Fruit fly (Drosophila melanogaster) whole organism, embryonic: ENCODE measurements around the gene Ada1-2.
A peak's percentile ranks its signal among the peaks of the same experiment; 100 is the strongest.

ENCODE experiments used
- Atf-2 ChIP-seq: fragments of 200-800 bp; sonication (Bioruptor generic); optimal IDR thresholded peaks from 2 replicates; lab custom pipeline; 2016; ENCODE audit warnings: missing biosample characterization, missing genetic modification characterization
- B-H1 ChIP-seq: fragments of 200-800 bp; sonication (Bioruptor generic); IDR thresholded peaks from 3 replicates; pipeline ENCODE4 v1.3.6; 2022; ENCODE audit warnings: missing biosample characterization, missing genetic modification characterization
- CG10267 ChIP-seq: fragments of 200-800 bp; sonication (Bioruptor generic); optimal IDR thresholded peaks from 2 replicates; lab custom pipeline; 2018; ENCODE audit warnings: missing biosample characterization, mild to moderate bottlenecking, missing genetic modification characterization, moderate library complexity
- CG10366 ChIP-seq: fragments of 200-800 bp; sonication (Bioruptor generic); IDR thresholded peaks from 2 replicates; pipeline ENCODE4 v1.3.6; 2022; ENCODE audit warnings: missing biosample characterization, missing genetic modification characterization
- CG11093 ChIP-seq: fragments of 200-800 bp; sonication (Bioruptor generic); IDR thresholded peaks from 3 replicates; pipeline ENCODE4 v1.3.6; 2022; ENCODE audit warnings: missing biosample characterization, missing genetic modification characterization
- CG11398 ChIP-seq: fragments of 200-800 bp; sonication (Bioruptor generic); optimal IDR thresholded peaks from 2 replicates; lab custom pipeline; 2016; ENCODE audit warnings: missing biosample characterization, missing genetic modification characterization
- CG13296 ChIP-seq: fragments of 200-800 bp; sonication (Bioruptor generic); optimal IDR thresholded peaks from 3 replicates; lab custom pipeline; 2018; ENCODE audit warnings: missing biosample characterization, mild to moderate bottlenecking, missing genetic modification characterization
- CG15601 ChIP-seq: fragments of 200-800 bp; sonication (Bioruptor generic); optimal IDR thresholded peaks from 3 replicates; lab custom pipeline; 2019; ENCODE audit warnings: missing biosample characterization, mild to moderate bottlenecking, missing genetic modification characterization, moderate library complexity
- CG17912 ChIP-seq: fragments of 200-800 bp; sonication (Bioruptor generic); optimal IDR thresholded peaks from 2 replicates; lab custom pipeline; 2018; ENCODE audit warnings: missing biosample characterization, mild to moderate bottlenecking, missing genetic modification characterization
- CG18619 ChIP-seq: fragments of 200-800 bp; sonication (Bioruptor generic); optimal IDR thresholded peaks from 3 replicates; lab custom pipeline; 2017; ENCODE audit warnings: missing biosample characterization, mild to moderate bottlenecking, missing genetic modification characterization
- CG2712 ChIP-seq: fragments of 200-800 bp; optimal IDR thresholded peaks from 3 replicates; lab custom pipeline; 2019; ENCODE audit warnings: missing biosample characterization, mild to moderate bottlenecking, missing genetic modification characterization, moderate library complexity
- CG30431 ChIP-seq: fragments of 200-800 bp; sonication (Bioruptor generic); optimal IDR thresholded peaks from 2 replicates; lab custom pipeline; 2017; ENCODE audit warnings: missing biosample characterization, missing genetic modification characterization
- CG31441 ChIP-seq: fragments of 200-800 bp; sonication (Bioruptor generic); IDR thresholded peaks from 2 replicates; pipeline ENCODE4 v1.3.6; 2022; ENCODE audit warnings: missing biosample characterization, missing genetic modification characterization
- CG32767 ChIP-seq: fragments of 200-800 bp; sonication (Bioruptor generic); IDR thresholded peaks from 2 replicates; pipeline ENCODE4 v1.3.6; 2022; ENCODE audit warnings: missing biosample characterization, missing genetic modification characterization
- CG3838 ChIP-seq: fragments of 200-800 bp; sonication (Bioruptor generic); optimal IDR thresholded peaks from 3 replicates; lab custom pipeline; 2016; ENCODE audit warnings: missing biosample characterization, missing genetic modification characterization
- CG3847 ChIP-seq: fragments of 200-800 bp; sonication (Bioruptor generic); IDR thresholded peaks from 2 replicates; pipeline ENCODE4 v1.3.6; 2022; ENCODE audit warnings: missing biosample characterization, missing genetic modification characterization
- CG43689 ChIP-seq: fragments of 200-800 bp; sonication (Bioruptor generic); IDR thresholded peaks from 2 replicates; pipeline ENCODE4 v1.3.6; 2022; ENCODE audit warnings: missing biosample characterization, missing genetic modification characterization
- CG6254 ChIP-seq: fragments of 200-800 bp; sonication (Bioruptor generic); optimal IDR thresholded peaks from 3 replicates; lab custom pipeline; 2017; ENCODE audit warnings: mild to moderate bottlenecking, missing biosample characterization, missing genetic modification reagents, missing genetic modification characterization
- CG6654 ChIP-seq: fragments of 200-800 bp; sonication (Bioruptor generic); optimal IDR thresholded peaks from 2 replicates; lab custom pipeline; 2017; ENCODE audit warnings: missing biosample characterization, mild to moderate bottlenecking, missing genetic modification characterization
- CG6791 ChIP-seq: fragments of 200-800 bp; sonication (Bioruptor generic); IDR thresholded peaks from 3 replicates; pipeline ENCODE4 v1.3.6; 2022; ENCODE audit warnings: missing biosample characterization, missing genetic modification characterization; ENCODE audit not compliant: partially characterized antibody
- CG7372 ChIP-seq: fragments of 200-800 bp; sonication (Bioruptor generic); IDR thresholded peaks from 2 replicates; pipeline ENCODE4 v1.3.6; 2022; ENCODE audit warnings: missing biosample characterization, missing genetic modification characterization
- CG7839 ChIP-seq: fragments of 200-800 bp; sonication (Bioruptor generic); optimal IDR thresholded peaks from 3 replicates; lab custom pipeline; 2018; ENCODE audit warnings: missing biosample characterization, mild to moderate bottlenecking, missing genetic modification characterization, moderate library complexity
- CG9797 ChIP-seq: fragments of 200-800 bp; sonication (Bioruptor generic); optimal IDR thresholded peaks from 3 replicates; lab custom pipeline; 2018; ENCODE audit warnings: missing biosample characterization, mild to moderate bottlenecking, missing genetic modification characterization
- Dbx ChIP-seq: fragments of 200-800 bp; sonication (Bioruptor generic); IDR thresholded peaks from 3 replicates; pipeline ENCODE4 v1.3.6; 2022; ENCODE audit warnings: missing biosample characterization, missing genetic modification characterization
- Dfd ChIP-seq, 2 experiments: fragments of >200 bp; optimal IDR thresholded peaks; 2 replicates each; lab custom pipeline; 2017; ENCODE audit warnings: missing biosample characterization in 2 of 2, missing genetic modification characterization in 2 of 2
- Elba2 ChIP-seq: fragments of 200-800 bp; sonication (Bioruptor generic); optimal IDR thresholded peaks from 3 replicates; lab custom pipeline; 2016; ENCODE audit warnings: missing biosample characterization, missing genetic modification characterization
- Gsc ChIP-seq: fragments of 200-800 bp; sonication (Bioruptor generic); IDR thresholded peaks from 2 replicates; pipeline ENCODE4 v1.3.6; 2022; ENCODE audit warnings: missing biosample characterization, missing genetic modification characterization
- HmgZ ChIP-seq: fragments of 200-800 bp; sonication (Bioruptor generic); optimal IDR thresholded peaks from 2 replicates; lab custom pipeline; 2018; ENCODE audit warnings: missing biosample characterization, mild to moderate bottlenecking, missing genetic modification characterization
- Hr3 ChIP-seq: fragments of 200-800 bp; sonication (Bioruptor generic); optimal IDR thresholded peaks from 3 replicates; lab custom pipeline; 2016; ENCODE audit warnings: missing biosample characterization, missing genetic modification characterization
- Hr78 ChIP-seq, 2 experiments: fragments of 200-800 bp in 1 of 2; fragments of >200 bp in 1 of 2; sonication (Bioruptor generic) in 1 of 2; optimal IDR thresholded peaks; 2 replicates each; lab custom pipeline; 2017 to 2019; ENCODE audit warnings: missing biosample characterization in 2 of 2, missing genetic modification characterization in 2 of 2, mild to moderate bottlenecking in 1 of 2, moderate library complexity in 1 of 2
- MESR4 ChIP-seq: fragments of 200-800 bp; sonication (Bioruptor generic); optimal IDR thresholded peaks from 2 replicates; lab custom pipeline; 2018; ENCODE audit warnings: missing biosample characterization, mild to moderate bottlenecking, missing genetic modification characterization, moderate library complexity
- Neu2 ChIP-seq: fragments of 200-800 bp; sonication (Bioruptor generic); optimal IDR thresholded peaks from 3 replicates; lab custom pipeline; 2016; ENCODE audit warnings: missing biosample characterization, missing genetic modification characterization, borderline replicate concordance
- Pdp1 ChIP-seq, 2 experiments: fragments of 200-800 bp; sonication (Bioruptor generic); optimal IDR thresholded peaks; 3 replicates each; lab custom pipeline; 2016; ENCODE audit warnings: missing biosample characterization in 2 of 2, missing genetic modification characterization in 2 of 2, mild to moderate bottlenecking in 1 of 2, moderate library complexity in 1 of 2
- Ravus ChIP-seq: fragments of 200-800 bp; sonication (Bioruptor generic); IDR thresholded peaks from 2 replicates; pipeline ENCODE4 v1.3.6; 2022; ENCODE audit warnings: missing biosample characterization, missing genetic modification characterization
- Rfx ChIP-seq: fragments of 200-800 bp; sonication (Bioruptor generic); IDR thresholded peaks from 2 replicates; pipeline ENCODE4 v1.3.6; 2022; ENCODE audit warnings: missing biosample characterization, missing genetic modification characterization
- TFAM ChIP-seq: fragments of 200-800 bp; sonication (Bioruptor generic); optimal IDR thresholded peaks from 2 replicates; lab custom pipeline; 2017; ENCODE audit warnings: missing biosample characterization, missing genetic modification characterization, inconsistent platforms
- ab ChIP-seq: fragments of 200-800 bp; sonication (Bioruptor generic); optimal IDR thresholded peaks from 2 replicates; lab custom pipeline; 2016; ENCODE audit warnings: missing biosample characterization, missing genetic modification characterization
- abd-A ChIP-seq: fragments of 200-800 bp; sonication (Bioruptor generic); optimal IDR thresholded peaks from 3 replicates; lab custom pipeline; 2019; ENCODE audit warnings: missing biosample characterization, mild to moderate bottlenecking, missing genetic modification characterization, moderate library complexity
- ash1 ChIP-seq: fragments of 200-800 bp; sonication (Bioruptor generic); optimal IDR thresholded peaks from 2 replicates; lab custom pipeline; 2018; ENCODE audit warnings: missing biosample characterization, mild to moderate bottlenecking, missing genetic modification characterization
- cad ChIP-seq: fragments of >200 bp; optimal IDR thresholded peaks from 2 replicates; lab custom pipeline; 2017; ENCODE audit warnings: missing biosample characterization, missing genetic modification characterization
- cwo ChIP-seq: fragments of 200-800 bp; sonication (Bioruptor generic); optimal IDR thresholded peaks from 3 replicates; lab custom pipeline; 2017; ENCODE audit warnings: missing biosample characterization, missing genetic modification characterization, mild to moderate bottlenecking, moderate library complexity, missing genetic modification reagents
- ewg ChIP-seq: fragments of 200-800 bp; sonication (Bioruptor generic); optimal IDR thresholded peaks from 3 replicates; lab custom pipeline; 2017; ENCODE audit warnings: mild to moderate bottlenecking, missing biosample characterization, missing genetic modification reagents, missing genetic modification characterization
- h ChIP-seq: fragments of >200 bp; optimal IDR thresholded peaks from 2 replicates; lab custom pipeline; 2017
- kni ChIP-seq: fragments of 200-800 bp; sonication (Bioruptor generic); optimal IDR thresholded peaks from 3 replicates; lab custom pipeline; 2017; ENCODE audit warnings: mild to moderate bottlenecking, missing biosample characterization, missing genetic modification reagents, missing genetic modification characterization
- org-1 ChIP-seq: fragments of 200-800 bp; sonication (Bioruptor generic); optimal IDR thresholded peaks from 2 replicates; lab custom pipeline; 2017; ENCODE audit warnings: missing biosample characterization, missing genetic modification characterization
- run ChIP-seq: fragments of 200-800 bp; sonication (Bioruptor generic); optimal IDR thresholded peaks from 3 replicates; lab custom pipeline; 2018; ENCODE audit warnings: missing biosample characterization, mild to moderate bottlenecking, missing genetic modification characterization
- sens-2 ChIP-seq: fragments of 200-800 bp; sonication (Bioruptor generic); IDR thresholded peaks from 2 replicates; pipeline ENCODE4 v1.3.6; 2022; ENCODE audit warnings: missing biosample characterization, missing genetic modification characterization
- wdn ChIP-seq: fragments of 200-800 bp; sonication (Bioruptor generic); IDR thresholded peaks from 2 replicates; pipeline ENCODE4 v1.3.6; 2022; ENCODE audit warnings: missing biosample characterization, missing genetic modification characterization
- zfh1 ChIP-seq: fragments of 200-800 bp; sonication (Bioruptor generic); IDR thresholded peaks from 3 replicates; pipeline ENCODE4 v1.3.6; 2022; ENCODE audit warnings: missing biosample characterization, missing genetic modification characterization

Gene Ada1-2

dm6 chr2L:12006397-12007330, 14.0 kb downstream of the Ada1-2 start (continued):
- TF ChIP-seq MESR4 (GFP tag; lab: Kevin White, UChicago), result no peak
- no peak for TF ChIP-seq CG11398 (GFP tag; lab: Kevin White, UChicago)
- TF ChIP-seq CG6791 (GFP tag; lab: Robert Waterston, UW), result no peak
- peak; percentile 32 for TF ChIP-seq TFAM (GFP tag; lab: Kevin White, UChicago)
- TF ChIP-seq ash1, result no peak
- TF ChIP-seq CG6654 (GFP tag; lab: Kevin White, UChicago), result peak; percentile 83
- no peak for TF ChIP-seq CG10366 (GFP tag; lab: Robert Waterston, UW)
- no peak for TF ChIP-seq Ravus (GFP tag; lab: Robert Waterston, UW)
- TF ChIP-seq Dbx, result no peak
- TF ChIP-seq h, result no peak
- TF ChIP-seq abd-A, result no peak
- TF ChIP-seq kni, result no peak
- TF ChIP-seq CG30431, result peak; percentile 87
- TF ChIP-seq CG9797, result peak; percentile 20
- TF ChIP-seq CG6254 (GFP tag; lab: Kevin White, UChicago), result peak; percentile 81
- TF ChIP-seq CG43689, result no peak
- peak; percentile 93 for TF ChIP-seq org-1 (GFP tag; lab: Kevin White, UChicago)
- TF ChIP-seq Hr3 (GFP tag; lab: Kevin White, UChicago), result peak; percentile 97
- no peak for TF ChIP-seq wdn (GFP tag; lab: Robert Waterston, UW)
- TF ChIP-seq CG18619, result peak; percentile 97
- peak; percentile 88 for TF ChIP-seq run (tag; lab: Kevin White, UChicago)
- TF ChIP-seq zfh1 (GFP tag; lab: Robert Waterston, UW), result no peak
- no peak for TF ChIP-seq cad
- peak; percentile 76 for TF ChIP-seq Atf-2 (GFP tag; lab: Kevin White, UChicago)
- TF ChIP-seq Gsc (GFP tag; lab: Robert Waterston, UW), result no peak
- no peak for TF ChIP-seq CG32767
- peak; percentile 83 for TF ChIP-seq ewg
- TF ChIP-seq CG11093 (GFP tag; lab: Robert Waterston, UW), result peak; percentile 86
- peak; percentile 99 for TF ChIP-seq CG3838 (GFP tag; lab: Kevin White, UChicago)
- no peak for TF ChIP-seq sens-2
- TF ChIP-seq CG15601, result peak; percentile 93
- TF ChIP-seq B-H1 (GFP tag; lab: Robert Waterston, UW), result no peak
- peak; percentile 98 for TF ChIP-seq CG13296
- TF ChIP-seq CG31441 (GFP tag; lab: Robert Waterston, UW), result no peak
- no peak for TF ChIP-seq Elba2 (GFP tag; lab: Kevin White, UChicago)
- peak; percentile 98 for TF ChIP-seq CG2712 (tag; lab: Kevin White, UChicago)
- no peak for TF ChIP-seq Dfd (GFP tag; optimal IDR thresholded peaks at IDR 0.05; lab: Kevin White, UChicago)
- TF ChIP-seq ab (GFP tag; lab: Kevin White, UChicago), result peak; percentile 66
- TF ChIP-seq CG7839 (tag; lab: Kevin White, UChicago), result peak; percentile 98
- TF ChIP-seq Rfx (GFP tag; lab: Robert Waterston, UW), result no peak
- TF ChIP-seq Hr78 (GFP tag; optimal IDR thresholded peaks at IDR 0.05; lab: Kevin White, UChicago), result peak in 1 of 2 experiments; percentile 33
- no peak for TF ChIP-seq CG3847 (GFP tag; lab: Robert Waterston, UW)
- TF ChIP-seq Neu2, result no peak
- TF ChIP-seq CG17912, result no peak
- peak in 1 of 2 experiments; percentile 83 for TF ChIP-seq Pdp1 (GFP tag; optimal IDR thresholded peaks at IDR 0.05; lab: Kevin White, UChicago)
- TF ChIP-seq HmgZ (tag; lab: Kevin White, UChicago), result no peak
- no peak for TF ChIP-seq CG7372 (GFP tag; lab: Robert Waterston, UW)
- peak; percentile 86 for TF ChIP-seq cwo (GFP tag; lab: Kevin White, UChicago)
- peak; percentile 95 for TF ChIP-seq CG10267 (tag; lab: Kevin White, UChicago)
